Worm (Caenorhabditis elegans) whole organism, L2 larva: ENCODE results near the gene pqn-16.

Experiments
- R02D3.7 ChIP-seq: fragments of 150-350 bp; optimal IDR thresholded peaks from 2 replicates; lab custom pipeline; 2014; ENCODE audit warnings: missing biosample characterization, missing genetic modification characterization
- Y55F3AM.14 ChIP-seq: fragments of 200-800 bp; sonication (Bioruptor generic); optimal IDR thresholded peaks from 2 replicates; lab custom pipeline; 2018; ENCODE audit warnings: mild to moderate bottlenecking, missing genetic modification characterization, missing compliant biosample characterization
- ZK546.5 ChIP-seq: sonication (generic microtip); optimal IDR thresholded peaks from 2 replicates; lab custom pipeline; 2017; ENCODE audit warnings: missing biosample characterization, missing genetic modification characterization
- alr-1 ChIP-seq: fragments of 150-350 bp; optimal IDR thresholded peaks from 2 replicates; lab custom pipeline; 2014; ENCODE audit warnings: missing biosample characterization, missing genetic modification characterization
- aly-2 ChIP-seq: fragments of 150-350 bp; optimal IDR thresholded peaks from 2 replicates; lab custom pipeline; 2014; ENCODE audit warnings: missing biosample characterization, missing genetic modification characterization
- blmp-1 ChIP-seq: sonication (generic microtip); optimal IDR thresholded peaks from 2 replicates; lab custom pipeline; 2017; ENCODE audit warnings: missing genetic modification characterization, mild to moderate bottlenecking, missing compliant biosample characterization, antibody characterized with exemption, moderate library complexity; ENCODE audit not compliant: insufficient read depth
- ceh-16 ChIP-seq: fragments of 150-350 bp; optimal IDR thresholded peaks from 2 replicates; lab custom pipeline; 2014; ENCODE audit warnings: missing biosample characterization, missing genetic modification characterization
- ceh-82 ChIP-seq: fragments of 150-350 bp; optimal IDR thresholded peaks from 2 replicates; lab custom pipeline; 2014; ENCODE audit warnings: missing biosample characterization, missing genetic modification characterization
- crh-2 ChIP-seq: sonication (generic microtip); optimal IDR thresholded peaks from 2 replicates; lab custom pipeline; 2017; ENCODE audit warnings: missing biosample characterization, missing genetic modification characterization
- elt-1 ChIP-seq: fragments of 150-350 bp; optimal IDR thresholded peaks from 2 replicates; lab custom pipeline; 2014; ENCODE audit warnings: missing biosample characterization, missing genetic modification characterization
- elt-3 ChIP-seq: sonication (generic microtip); optimal IDR thresholded peaks from 2 replicates; lab custom pipeline; 2017; ENCODE audit warnings: missing biosample characterization, missing genetic modification characterization
- lin-11 ChIP-seq: fragments of 150-350 bp; sonication (generic microtip); optimal IDR thresholded peaks from 2 replicates; lab custom pipeline; 2014; ENCODE audit warnings: missing biosample characterization, missing genetic modification characterization, inconsistent platforms, mixed read lengths
- lin-13 ChIP-seq: fragments of 150-350 bp; optimal IDR thresholded peaks from 2 replicates; lab custom pipeline; 2014; ENCODE audit warnings: missing biosample characterization, missing genetic modification reagents, missing genetic modification characterization
- lin-39 ChIP-seq: fragments of 150-350 bp; optimal IDR thresholded peaks from 2 replicates; lab custom pipeline; 2014; ENCODE audit warnings: missing biosample characterization, missing genetic modification reagents, missing genetic modification characterization
- lsy-2 ChIP-seq, 2 experiments: fragments of 150-350 bp in 1 of 2; sonication (generic microtip) in 1 of 2; optimal IDR thresholded peaks; 2 replicates each; lab custom pipeline; 2014 to 2017; ENCODE audit warnings: missing biosample characterization in 2 of 2, missing genetic modification characterization in 2 of 2
- mab-5 ChIP-seq: fragments of 150-350 bp; optimal IDR thresholded peaks from 2 replicates; lab custom pipeline; 2014; ENCODE audit warnings: missing biosample characterization, missing genetic modification characterization
- mdl-1 ChIP-seq, 2 experiments: fragments of 150-350 bp in 1 of 2; sonication (generic microtip) in 1 of 2; optimal IDR thresholded peaks; 2 replicates each; lab custom pipeline; 2017; ENCODE audit warnings: missing biosample characterization in 2 of 2, missing genetic modification characterization in 2 of 2
- nhr-10 ChIP-seq: sonication (generic microtip); optimal IDR thresholded peaks from 2 replicates; lab custom pipeline; 2017; ENCODE audit warnings: missing biosample characterization, missing genetic modification characterization
- nhr-11 ChIP-seq: fragments of 150-350 bp; optimal IDR thresholded peaks from 2 replicates; lab custom pipeline; 2014; ENCODE audit warnings: missing biosample characterization, missing genetic modification characterization
- nhr-12 ChIP-seq: fragments of 150-350 bp; optimal IDR thresholded peaks from 2 replicates; lab custom pipeline; 2014; ENCODE audit warnings: missing biosample characterization, missing genetic modification characterization
- nhr-129 ChIP-seq: fragments of 150-350 bp; optimal IDR thresholded peaks from 2 replicates; lab custom pipeline; 2014; ENCODE audit warnings: missing biosample characterization, missing genetic modification characterization
- nhr-237 ChIP-seq: fragments of 150-350 bp; optimal IDR thresholded peaks from 2 replicates; lab custom pipeline; 2014; ENCODE audit warnings: missing biosample characterization, missing genetic modification characterization
- nhr-25 ChIP-seq: fragments of 150-350 bp; sonication (generic microtip); optimal IDR thresholded peaks from 3 replicates; lab custom pipeline; 2014; ENCODE audit warnings: missing biosample characterization, missing genetic modification characterization
- nhr-6 ChIP-seq: fragments of 150-350 bp; optimal IDR thresholded peaks from 2 replicates; lab custom pipeline; 2014; ENCODE audit warnings: missing biosample characterization, missing genetic modification characterization
- nhr-77 ChIP-seq: fragments of 150-350 bp; optimal IDR thresholded peaks from 2 replicates; lab custom pipeline; 2014; ENCODE audit warnings: missing biosample characterization, missing genetic modification characterization
- sem-4 ChIP-seq: fragments of 150-350 bp; optimal IDR thresholded peaks from 2 replicates; lab custom pipeline; 2014; ENCODE audit warnings: missing biosample characterization, missing genetic modification reagents, missing genetic modification characterization
- skn-1 ChIP-seq: sonication (generic microtip); optimal IDR thresholded peaks from 2 replicates; lab custom pipeline; 2017; ENCODE audit warnings: missing biosample characterization, missing genetic modification characterization
- sma-3 ChIP-seq: sonication (generic microtip); optimal IDR thresholded peaks from 2 replicates; lab custom pipeline; 2016; ENCODE audit warnings: missing genetic modification reagents, missing genetic modification characterization, missing compliant biosample characterization
- snpc-4 ChIP-seq: fragments of 150-350 bp; optimal IDR thresholded peaks from 2 replicates; lab custom pipeline; 2014; ENCODE audit warnings: missing biosample characterization, missing genetic modification characterization
- unc-39 ChIP-seq: fragments of 150-350 bp; optimal IDR thresholded peaks from 2 replicates; lab custom pipeline; 2014; ENCODE audit warnings: missing biosample characterization, missing genetic modification characterization
- unc-55 ChIP-seq: fragments of 150-350 bp; sonication (generic microtip); optimal IDR thresholded peaks from 3 replicates; lab custom pipeline; 2014; ENCODE audit warnings: missing biosample characterization, missing genetic modification reagents, missing genetic modification characterization
- unc-62 ChIP-seq: fragments of 150-350 bp; optimal IDR thresholded peaks from 2 replicates; lab custom pipeline; 2014; ENCODE audit warnings: missing biosample characterization, missing genetic modification reagents, missing genetic modification characterization
- zag-1 ChIP-seq: fragments of 150-350 bp; optimal IDR thresholded peaks from 2 replicates; lab custom pipeline; 2014; ENCODE audit warnings: missing biosample characterization, missing genetic modification characterization
- ztf-1 ChIP-seq: fragments of 200-800 bp; sonication (Bioruptor generic); conservative IDR thresholded peaks from 2 replicates; pipeline ENCODE4 v1.3.6; 2022; ENCODE audit warnings: missing genetic modification characterization, missing compliant biosample characterization
- ztf-11 ChIP-seq: sonication (generic microtip); optimal IDR thresholded peaks from 2 replicates; lab custom pipeline; 2017; ENCODE audit warnings: missing biosample characterization, missing genetic modification characterization
- ztf-4 ChIP-seq: fragments of 150-350 bp; optimal IDR thresholded peaks from 2 replicates; lab custom pipeline; 2014; ENCODE audit warnings: missing biosample characterization, missing genetic modification characterization

pqn-16 gene

DNA sequence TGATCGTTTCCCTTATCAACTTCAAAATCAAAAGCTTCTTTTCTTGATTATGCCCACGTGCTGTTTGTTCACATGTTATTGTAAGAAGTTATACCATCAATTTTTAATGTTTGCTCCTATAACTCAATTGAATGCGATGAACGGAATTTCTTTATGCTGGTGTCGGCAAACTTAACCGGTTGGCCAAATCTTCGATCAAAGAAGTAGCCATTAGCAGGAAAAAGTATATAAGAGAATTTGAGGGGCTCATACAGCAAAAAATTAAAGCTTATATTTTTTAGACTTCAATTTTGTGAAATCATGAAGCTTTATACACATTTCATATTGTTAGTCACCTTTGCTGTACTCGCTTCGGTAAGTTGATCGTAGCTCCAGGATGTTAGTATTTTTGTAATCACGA, at the start of gene pqn-16:
Gene pqn-16, plus strand, starts transcription at position 301 of the 400 bp plus-strand sequence.
- TF ChIP-seq ztf-11 (tag; lab: Kevin White, UChicago) (no peak), Y55F3AM.14 (GFP tag; lab: Kevin White, UChicago) (no peak), ceh-82 (tag; lab: Kevin White, UChicago) (no peak), unc-62 (GFP tag; lab: Kevin White, UChicago) (no peak), elt-3 (tag; lab: Kevin White, UChicago) (no peak), nhr-12 (tag; lab: Kevin White, UChicago) (no peak)
- TF ChIP-seq, all 48 proteins: peak for 0

DNA sequence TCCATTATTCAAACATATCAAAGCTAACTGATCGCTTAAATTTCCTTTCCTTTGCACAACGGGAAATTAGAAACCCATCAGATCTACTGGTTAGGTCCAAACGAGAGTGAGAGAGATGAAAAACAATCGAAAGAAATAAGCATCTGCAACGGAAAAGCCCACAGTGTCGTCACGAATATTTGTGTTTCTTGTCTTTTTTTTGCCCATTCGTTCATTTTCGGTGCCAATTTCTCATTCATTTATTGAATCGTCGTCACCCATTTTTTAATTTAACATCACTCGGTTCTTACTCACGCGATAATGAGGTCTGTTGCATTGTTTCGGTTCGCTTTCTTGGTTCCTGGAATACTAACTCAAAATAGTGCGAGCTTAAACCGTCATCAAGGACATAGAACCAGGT, 49.7 kb upstream of the pqn-16 start, which contains the start of gene F21C10.6:
Gene F21C10.6, plus strand, starts transcription at position 301 of the 400 bp plus-strand sequence.
- TF ChIP-seq sma-3 (GFP tag; lab: Kevin White, UChicago) (no peak), unc-62 (GFP tag; lab: Kevin White, UChicago) (no peak), nhr-11 (tag; lab: Kevin White, UChicago) (no peak), lsy-2 (tag; optimal IDR thresholded peaks at IDR 0.05; lab: Kevin White, UChicago) (no peak), nhr-129 (tag; lab: Kevin White, UChicago) (no peak), snpc-4 (tag; lab: Kevin White, UChicago) (no peak), aly-2 (tag; lab: Kevin White, UChicago) (no peak), R02D3.7 (tag; lab: Kevin White, UChicago) (no peak), lin-39 (tag; lab: Kevin White, UChicago) (no peak), ZK546.5 (tag; lab: Kevin White, UChicago) (no peak), mab-5 (tag; lab: Kevin White, UChicago) (no peak), nhr-12 (tag; lab: Kevin White, UChicago) (no peak), ztf-1 (no peak), unc-39 (tag; lab: Kevin White, UChicago) (no peak), lin-13 (GFP tag; lab: Kevin White, UChicago) (no peak), skn-1 (no peak), alr-1 (no peak)
- TF ChIP-seq, all 48 proteins: peak for 0

- no peak for TF ChIP-seq ceh-82 (tag; lab: Kevin White, UChicago)
- TF ChIP-seq lsy-2 (tag; optimal IDR thresholded peaks at IDR 0.05; lab: Kevin White, UChicago) = no peak
- TF ChIP-seq nhr-6 = no peak
- no peak for TF ChIP-seq unc-55 (GFP tag; lab: Kevin White, UChicago)
- no peak for TF ChIP-seq Y55F3AM.14 (GFP tag; lab: Kevin White, UChicago)
- no peak for TF ChIP-seq sma-3 (GFP tag; lab: Kevin White, UChicago)
- TF ChIP-seq elt-1 (tag; lab: Kevin White, UChicago) = no peak
- no peak for TF ChIP-seq crh-2 (tag; lab: Kevin White, UChicago)
Measured at ce11 chrV:9125345-9125744, 48.5 kb upstream of the pqn-16 start, which contains the start of gene F21C10.5. Gene F21C10.5 (plus strand): TSS chrV:9125645.

ce11 chrV:9126316-9126715, 47.6 kb upstream of the pqn-16 start, which contains the start of gene F21C10.4:
Gene F21C10.4 (plus strand): TSS chrV:9126616.
- no peak for TF ChIP-seq zag-1 (tag; lab: Kevin White, UChicago)
- no peak for TF ChIP-seq blmp-1 (tag; lab: Kevin White, UChicago)
- TF ChIP-seq ceh-16 (tag; lab: Kevin White, UChicago) = no peak
- TF ChIP-seq nhr-129 (tag; lab: Kevin White, UChicago) = no peak
- TF ChIP-seq lin-11 = no peak
- TF ChIP-seq lin-13 (GFP tag; lab: Kevin White, UChicago) = no peak
- no peak for TF ChIP-seq elt-1 (tag; lab: Kevin White, UChicago)
- TF ChIP-seq ztf-1 = no peak
- no peak for TF ChIP-seq snpc-4 (tag; lab: Kevin White, UChicago)
- TF ChIP-seq, all 48 proteins: peak for 0

ce11 chrV:9127773-9128172, 46.1 kb upstream of the pqn-16 start, which contains the start of gene F21C10.3:
Gene F21C10.3 (plus strand): TSS chrV:9128073.
- TF ChIP-seq aly-2 (tag; lab: Kevin White, UChicago) = no peak
- no peak for TF ChIP-seq ztf-11 (tag; lab: Kevin White, UChicago)
- no peak for TF ChIP-seq nhr-25 (tag; lab: Kevin White, UChicago)
- no peak for TF ChIP-seq nhr-237
- no peak for TF ChIP-seq ZK546.5 (tag; lab: Kevin White, UChicago)
- TF ChIP-seq nhr-11 (tag; lab: Kevin White, UChicago) = no peak
- TF ChIP-seq ztf-4 (tag; lab: Kevin White, UChicago) = no peak
- no peak for TF ChIP-seq nhr-77
- no peak for TF ChIP-seq blmp-1 (tag; lab: Kevin White, UChicago)
- no peak for TF ChIP-seq ceh-82 (tag; lab: Kevin White, UChicago)
- no peak for TF ChIP-seq skn-1
- TF ChIP-seq nhr-10 (tag; lab: Kevin White, UChicago) = no peak
- no peak for TF ChIP-seq ztf-1
- TF ChIP-seq unc-62 (GFP tag; lab: Kevin White, UChicago) = no peak
- TF ChIP-seq mdl-1 (tag; optimal IDR thresholded peaks at IDR 0.05; lab: Kevin White, UChicago) = no peak
- TF ChIP-seq sem-4 = no peak
- no peak for TF ChIP-seq elt-1 (tag; lab: Kevin White, UChicago)
- TF ChIP-seq unc-39 (tag; lab: Kevin White, UChicago) = no peak
- TF ChIP-seq, all 48 proteins: peak for 0
